Worm (Caenorhabditis elegans) whole organism, L4/young adult: ENCODE data around the gene Y37D8A.26.

ENCODE experiments used
- W03F9.2 ChIP-seq: fragments of 150-350 bp; optimal IDR thresholded peaks from 2 replicates; lab custom pipeline; 2014; ENCODE audit warnings: missing biosample characterization, missing genetic modification characterization
- dao-5 ChIP-seq: sonication (generic microtip); optimal IDR thresholded peaks from 2 replicates; lab custom pipeline; 2016; ENCODE audit warnings: missing genotype, missing genetic modification characterization, moderate library complexity, missing compliant biosample characterization
- him-1 ChIP-seq: sonication (generic microtip); optimal IDR thresholded peaks from 2 replicates; lab custom pipeline; 2016; ENCODE audit warnings: missing genotype, missing genetic modification reagents, missing genetic modification characterization, missing compliant biosample characterization

ce11 chrIII:12892767-12893166 lies 36.2 kb upstream of the Y37D8A.26 start:
- TF ChIP-seq him-1 (no peak), W03F9.2 (tag; lab: Kevin White, UChicago) (no peak), dao-5 (tag; lab: Kevin White, UChicago) (no peak)
